Worm (Caenorhabditis elegans): ENCODE results near the gene fbxb-74.
A peak's percentile ranks its signal among the peaks of the same experiment; 100 is the strongest.

The fbxb-74 gene

ce11 chrIV:4411311-4411947 lies 27.7 kb downstream of the fbxb-74 start:
- TF ChIP-seq zag-1 (tag; optimal IDR thresholded peaks at IDR 0.05) = no peak

ce11 chrIV:4410526-4410925 lies 28.6 kb downstream of the fbxb-74 start:
- TF ChIP-seq elt-3 (tag; optimal IDR thresholded peaks at IDR 0.05) (no peak), lin-15B (tag; optimal IDR thresholded peaks at IDR 0.05) (no peak), nhr-237 (tag; optimal IDR thresholded peaks at IDR 0.05) (no peak), nhr-85 (tag) (peak; percentile 18), lin-14 (GFP tag; optimal IDR thresholded peaks at IDR 0.05) (no peak), egl-13 (tag; optimal IDR thresholded peaks at IDR 0.05) (no peak), rnt-1 (tag; optimal IDR thresholded peaks at IDR 0.05) (no peak), nhr-76 (tag; optimal IDR thresholded peaks at IDR 0.05) (no peak), dpl-1 (GFP tag; optimal IDR thresholded peaks at IDR 0.05) (no peak), efl-1 (optimal IDR thresholded peaks at IDR 0.05) (no peak), efl-1 (GFP tag; optimal IDR thresholded peaks at IDR 0.05 in 1 of 2) (peak in 1 of 2 experiments; percentile 70), nhr-84 (tag; optimal IDR thresholded peaks at IDR 0.05) (no peak), mab-9 (GFP tag; IDR thresholded peaks at IDR 0.05) (no peak), nhr-11 (tag; optimal IDR thresholded peaks at IDR 0.05) (no peak), pag-3 (tag; optimal IDR thresholded peaks at IDR 0.05; ENCODE audit: borderline replicate concordance, insufficient read depth) (no peak)

- TF ChIP-seq efl-1 (optimal IDR thresholded peaks at IDR 0.05) = no peak
- TF ChIP-seq efl-1 (GFP tag; optimal IDR thresholded peaks at IDR 0.05 in 1 of 2) = peak in 1 of 2 experiments; percentile 81
- no peak for TF ChIP-seq egl-13 (tag; optimal IDR thresholded peaks at IDR 0.05)
Observed at ce11 chrIV:4408714-4409113, 30.4 kb downstream of the fbxb-74 start.

DNA sequence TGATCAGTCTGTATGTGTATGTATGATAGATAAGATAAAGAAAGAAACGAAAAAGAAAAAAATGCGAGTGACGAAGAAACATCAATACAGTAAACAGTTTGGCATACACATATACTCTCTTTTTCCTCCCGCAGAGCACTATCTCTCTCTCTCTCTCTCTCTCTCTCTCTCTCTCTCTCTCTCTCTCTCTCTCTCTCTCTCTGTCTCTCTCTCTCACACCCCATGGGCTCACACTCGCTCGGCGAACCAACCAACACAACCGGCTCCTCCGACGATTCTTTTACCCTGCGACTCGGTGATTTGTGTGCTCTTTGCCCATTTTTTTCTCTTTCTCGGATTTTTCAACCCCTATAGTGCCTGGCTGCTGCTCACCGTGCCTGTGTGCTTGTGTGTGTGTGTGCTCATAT lies 32.0 kb downstream of the fbxb-74 start:
- TF ChIP-seq C04F5.9 (tag; optimal IDR thresholded peaks at IDR 0.05) (no peak), ama-1 (optimal IDR thresholded peaks at IDR 0.05) (no peak), blmp-1 (tag; optimal IDR thresholded peaks at IDR 0.05) (no peak), hpl-2 (GFP tag; optimal IDR thresholded peaks at IDR 0.05) (no peak), xbp-1 (tag; optimal IDR thresholded peaks at IDR 0.05) (no peak), mab-9 (GFP tag; IDR thresholded peaks at IDR 0.05) (no peak), aly-2 (tag; optimal IDR thresholded peaks at IDR 0.05) (no peak), pag-3 (tag; optimal IDR thresholded peaks at IDR 0.05; ENCODE audit: borderline replicate concordance, insufficient read depth) (no peak), F16B12.6 (tag; optimal IDR thresholded peaks at IDR 0.05) (no peak), mep-1 (tag; optimal IDR thresholded peaks at IDR 0.05) (no peak), hlh-17 (GFP tag; optimal IDR thresholded peaks at IDR 0.05; ENCODE audit: borderline replicate concordance) (no peak), nhr-12 (tag; optimal IDR thresholded peaks at IDR 0.05) (no peak), unc-98 (GFP tag; IDR thresholded peaks at IDR 0.05) (no peak), snu-23 (GFP tag; optimal IDR thresholded peaks at IDR 0.05) (peak; percentile 5), snpc-4 (tag; optimal IDR thresholded peaks at IDR 0.05) (no peak), lin-14 (GFP tag; optimal IDR thresholded peaks at IDR 0.05) (peak; percentile 67), ztf-11 (tag; optimal IDR thresholded peaks at IDR 0.05) (no peak), isw-1 (GFP tag; IDR thresholded peaks at IDR 0.05) (no peak), alr-1 (tag; optimal IDR thresholded peaks at IDR 0.05; ENCODE audit: borderline replicate concordance) (no peak), egl-27 (tag; optimal IDR thresholded peaks at IDR 0.05) (no peak), Y116A8C.19 (tag; optimal IDR thresholded peaks at IDR 0.05; ENCODE audit: borderline replicate concordance) (no peak), elt-2 (tag; optimal IDR thresholded peaks at IDR 0.05) (peak; percentile 77), ceh-82 (tag; optimal IDR thresholded peaks at IDR 0.05) (no peak), nhr-76 (tag; optimal IDR thresholded peaks at IDR 0.05) (no peak), grh-1 (GFP tag; IDR thresholded peaks at IDR 0.05) (no peak), fos-1 (tag; optimal IDR thresholded peaks at IDR 0.05) (no peak), C16A3.4 (tag; optimal IDR thresholded peaks at IDR 0.05) (peak; percentile 3), pqm-1 (tag; optimal IDR thresholded peaks at IDR 0.05) (no peak), sptf-1 (tag; optimal IDR thresholded peaks at IDR 0.05) (no peak), nhr-28 (tag; optimal IDR thresholded peaks at IDR 0.05) (no peak), fkh-4 (tag; optimal IDR thresholded peaks at IDR 0.05; ENCODE audit: borderline replicate concordance) (no peak), efl-3 (GFP tag; optimal IDR thresholded peaks at IDR 0.05) (no peak), elt-3 (tag; optimal IDR thresholded peaks at IDR 0.05) (no peak), pax-3 (tag; optimal IDR thresholded peaks at IDR 0.05) (no peak), ceh-88 (GFP tag; IDR thresholded peaks at IDR 0.05) (no peak), zag-1 (tag; optimal IDR thresholded peaks at IDR 0.05) (no peak), lin-15B (tag; optimal IDR thresholded peaks at IDR 0.05) (no peak)

All from whole organism, L1 larva.